Fruit fly (Drosophila melanogaster): Measurements from ENCODE around the gene LManI.

The LManI gene

dm6 chr2L:10408122-10408576, 48.9 kb downstream of the LManI start, which contains the start of the genes Ip259 and RpS27A (continued):
- TF ChIP-seq mld (GFP tag; IDR thresholded peaks at IDR 0.05; ENCODE audit: partially characterized antibody) (no peak), seq (GFP tag; IDR thresholded peaks at IDR 0.05) (peak; percentile 74), luna (GFP tag; optimal IDR thresholded peaks at IDR 0.05) (peak; percentile 56), Nf-YA (GFP tag; IDR thresholded peaks at IDR 0.05) (peak; percentile 67), dmrt99B (tag; optimal IDR thresholded peaks at IDR 0.05) (no peak), CG2678 (tag; optimal IDR thresholded peaks at IDR 0.05) (no peak), otp (GFP tag; IDR thresholded peaks at IDR 0.05) (no peak; the same call in 2 of the 3 replicates), nom (GFP tag; optimal IDR thresholded peaks at IDR 0.05) (peak; percentile 83), Scr (GFP tag; IDR thresholded peaks at IDR 0.05; ENCODE audit: partially characterized antibody) (no peak), MESR4 (GFP tag; optimal IDR thresholded peaks at IDR 0.05) (peak; percentile 100), CG17829 (tag; optimal IDR thresholded peaks at IDR 0.05) (peak; percentile 46), run (tag; optimal IDR thresholded peaks at IDR 0.05) (no peak), Opbp (GFP tag; IDR thresholded peaks at IDR 0.05; ENCODE audit: partially characterized antibody) (no peak; the same call in 2 of the 3 replicates), CG12236 (GFP tag; optimal IDR thresholded peaks at IDR 0.05) (peak; percentile 9), Rfx (GFP tag; IDR thresholded peaks at IDR 0.05) (peak; percentile 86; the same call in 1 of the 2 replicates), Eip74EF (GFP tag; optimal IDR thresholded peaks at IDR 0.05) (peak in 1 of 2 experiments; percentile 64), CG18262 (tag; optimal IDR thresholded peaks at IDR 0.05) (peak; percentile 54), Dip3 (GFP tag; optimal IDR thresholded peaks at IDR 0.05) (peak; percentile 68), CG15601 (tag; optimal IDR thresholded peaks at IDR 0.05) (peak; percentile 55), CG12769 (tag; optimal IDR thresholded peaks at IDR 0.05) (no peak), croc (GFP tag; conservative IDR thresholded peaks at IDR 0.05) (peak; percentile 61), CG18619 (GFP tag; optimal IDR thresholded peaks at IDR 0.05) (peak; percentile 84), Awh (GFP tag; IDR thresholded peaks at IDR 0.05) (peak; percentile 75), zen2 (GFP tag; IDR thresholded peaks at IDR 0.05; ENCODE audit: partially characterized antibody) (no peak), nerfin-1 (tag; optimal IDR thresholded peaks at IDR 0.05) (peak; percentile 59), CG7372 (GFP tag; IDR thresholded peaks at IDR 0.05) (peak; percentile 63; the same call in 1 of the 2 replicates), p53 (GFP tag; optimal IDR thresholded peaks at IDR 0.05) (peak; percentile 62), Dad (GFP tag; optimal IDR thresholded peaks at IDR 0.05) (peak; percentile 65), Elba2 (GFP tag; optimal IDR thresholded peaks at IDR 0.05) (no peak), Ets97D (GFP tag; optimal IDR thresholded peaks at IDR 0.05) (peak; percentile 99), CG13624 (GFP tag; optimal IDR thresholded peaks at IDR 0.05) (peak; percentile 82), pfk (GFP tag; optimal IDR thresholded peaks at IDR 0.05) (peak; percentile 96), unpg (GFP tag; optimal IDR thresholded peaks at IDR 0.05) (peak; percentile 76), Hr39 (optimal IDR thresholded peaks at IDR 0.05) (no peak)

- TF ChIP-seq CG14860 (GFP tag; IDR thresholded peaks at IDR 0.05; ENCODE audit: partially characterized antibody) (peak; percentile 68), CG13287 (GFP tag; IDR thresholded peaks at IDR 0.05; ENCODE audit: partially characterized antibody) (peak; percentile 87), sisA (GFP tag; IDR thresholded peaks at IDR 0.05) (no peak), fd102C (GFP tag; optimal IDR thresholded peaks at IDR 0.05) (no peak), wek (GFP tag; optimal IDR thresholded peaks at IDR 0.05) (no peak), Rx (GFP tag; IDR thresholded peaks at IDR 0.05) (no peak), hbn (GFP tag; IDR thresholded peaks at IDR 0.05; ENCODE audit: partially characterized antibody) (peak; percentile 84), pnt (GFP tag; optimal IDR thresholded peaks at IDR 0.05) (no peak), Vsx1 (GFP tag; optimal IDR thresholded peaks at IDR 0.05) (no peak), Jarid2 (GFP tag; optimal IDR thresholded peaks at IDR 0.05) (no peak), Sry-δ (GFP tag; optimal IDR thresholded peaks at IDR 0.05) (peak; percentile 72), Opbp (GFP tag; IDR thresholded peaks at IDR 0.05; ENCODE audit: partially characterized antibody) (peak; percentile 60; the same call in 2 of the 3 replicates), Ptx1 (GFP tag; IDR thresholded peaks at IDR 0.05) (no peak), CG14965 (GFP tag; optimal IDR thresholded peaks at IDR 0.05; ENCODE audit: borderline replicate concordance) (no peak), HLH4C (GFP tag; IDR thresholded peaks at IDR 0.05; ENCODE audit: partially characterized antibody) (peak; percentile 70), CG7839 (tag; optimal IDR thresholded peaks at IDR 0.05) (no peak)
These were observed 51.9 kb downstream of the LManI start, which contains the start of the genes CG17768, LSm-4 and Ir31a for dm6 chr2L:10405008-10405654. Gene CG17768 (minus strand): TSS chr2L:10405203. Gene LSm-4 (minus strand): TSS chr2L:10405203. Gene Ir31a (plus strand): TSS chr2L:10405565.

Data from whole organism, embryonic.